Fruit fly (Drosophila melanogaster): ENCODE results near the gene CG5112.

CG5112 gene

DNA sequence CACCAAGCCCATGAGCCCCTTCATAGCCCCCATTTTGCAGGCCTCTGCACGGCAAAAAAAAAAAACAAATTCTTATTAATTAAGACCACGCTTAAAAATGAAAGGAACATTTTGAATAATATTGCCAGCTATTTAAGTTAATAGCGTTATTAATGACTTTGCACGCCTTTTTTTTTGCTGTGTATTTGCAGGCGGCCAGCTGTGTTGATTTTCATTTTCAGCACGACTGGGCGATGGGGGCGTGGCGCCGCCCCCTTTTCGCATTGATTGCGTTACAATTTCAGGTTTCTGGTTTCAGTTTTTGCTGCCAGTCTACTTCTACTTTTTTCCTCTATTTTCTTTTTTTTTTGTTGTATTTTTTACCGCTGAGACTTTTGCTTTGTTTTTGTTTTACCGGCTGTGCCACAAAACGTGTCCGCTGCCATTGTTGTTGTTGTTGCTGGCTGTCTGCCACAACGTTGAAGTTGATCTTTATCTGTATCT lies 40.7 kb downstream of the CG5112 start (continued):
- TF ChIP-seq MESR4 (GFP tag; optimal IDR thresholded peaks at IDR 0.05) (no peak), stc (GFP tag; IDR thresholded peaks at IDR 0.05) (0 out of 2 replicates have a peak, but pooled peaks have one; percentile 26), pb (GFP tag; optimal IDR thresholded peaks at IDR 0.05) (peak; percentile 8), kah (GFP tag; optimal IDR thresholded peaks at IDR 0.05) (no peak), cad (GFP tag; optimal IDR thresholded peaks at IDR 0.05) (no peak), CG9797 (GFP tag; optimal IDR thresholded peaks at IDR 0.05) (no peak), CG2199 (GFP tag; IDR thresholded peaks at IDR 0.05) (no peak), CG32532 (GFP tag; IDR thresholded peaks at IDR 0.05) (peak; percentile 62), D19B (GFP tag; optimal IDR thresholded peaks at IDR 0.05) (no peak), CG30431 (GFP tag; optimal IDR thresholded peaks at IDR 0.05) (no peak), lmd (GFP tag; IDR thresholded peaks at IDR 0.05) (no peak; the same call in none of the 2 replicates), YL-1 (GFP tag; optimal IDR thresholded peaks at IDR 0.05) (no peak), CG10654 (GFP tag; optimal IDR thresholded peaks at IDR 0.05) (no peak), CG14710 (tag; optimal IDR thresholded peaks at IDR 0.05) (no peak), Vsx1 (GFP tag; optimal IDR thresholded peaks at IDR 0.05) (no peak), H2.0 (GFP tag; IDR thresholded peaks at IDR 0.05) (0 out of 2 replicates have a peak, but pooled peaks have one; percentile 27), CG13287 (GFP tag; IDR thresholded peaks at IDR 0.05; ENCODE audit: partially characterized antibody) (no peak), CG12744 (GFP tag; optimal IDR thresholded peaks at IDR 0.05) (no peak), Fer2 (tag; optimal IDR thresholded peaks at IDR 0.05) (no peak), CG33557 (GFP tag; optimal IDR thresholded peaks at IDR 0.05) (no peak), CG18599 (GFP tag; optimal IDR thresholded peaks at IDR 0.05) (peak; percentile 46), Dbx (GFP tag; IDR thresholded peaks at IDR 0.05) (no peak), Sin3A (optimal IDR thresholded peaks at IDR 0.05) (no peak), da (GFP tag; optimal IDR thresholded peaks at IDR 0.05) (no peak), CG10462 (GFP tag; optimal IDR thresholded peaks at IDR 0.05) (no peak), CG6791 (GFP tag; IDR thresholded peaks at IDR 0.05; ENCODE audit: partially characterized antibody) (no peak), HLHmδ (GFP tag; optimal IDR thresholded peaks at IDR 0.05) (no peak), CG4404 (GFP tag; IDR thresholded peaks at IDR 0.05) (peak; percentile 29; the same call in 1 of the 2 replicates), CG12659 (GFP tag; optimal IDR thresholded peaks at IDR 0.05) (no peak), az2 (GFP tag; optimal IDR thresholded peaks at IDR 0.05) (no peak), C15 (GFP tag; IDR thresholded peaks at IDR 0.05) (no peak), CG10147 (GFP tag; optimal IDR thresholded peaks at IDR 0.05) (no peak), Atf-2 (GFP tag; optimal IDR thresholded peaks at IDR 0.05) (no peak), E2f1 (GFP tag; IDR thresholded peaks at IDR 0.05) (peak; percentile 15; the same call in 1 of the 2 replicates), dan (GFP tag; IDR thresholded peaks at IDR 0.05) (no peak), CG13424 (tag; optimal IDR thresholded peaks at IDR 0.05) (no peak), CG1603 (tag; optimal IDR thresholded peaks at IDR 0.05) (peak; percentile 4), Dfd (GFP tag; optimal IDR thresholded peaks at IDR 0.05) (no peak), Bgb (GFP tag; IDR thresholded peaks at IDR 0.05; ENCODE audit: partially characterized antibody) (no peak), chif (GFP tag; optimal IDR thresholded peaks at IDR 0.05) (peak in 1 of 2 experiments; percentile 2), vnd (GFP tag; IDR thresholded peaks at IDR 0.05; ENCODE audit: partially characterized antibody) (no peak), CG12236 (GFP tag; optimal IDR thresholded peaks at IDR 0.05) (no peak), pzg (GFP tag; optimal IDR thresholded peaks at IDR 0.05) (no peak), salm (tag; optimal IDR thresholded peaks at IDR 0.05) (no peak), CG15011 (GFP tag; optimal IDR thresholded peaks at IDR 0.05) (peak; percentile 1), Usf (GFP tag; optimal IDR thresholded peaks at IDR 0.05) (no peak), CG13296 (GFP tag; optimal IDR thresholded peaks at IDR 0.05) (no peak), cg (GFP tag; optimal IDR thresholded peaks at IDR 0.05) (no peak), CG7357 (GFP tag; IDR thresholded peaks at IDR 0.05) (no peak), CG17912 (GFP tag; optimal IDR thresholded peaks at IDR 0.05) (no peak), tx (GFP tag; optimal IDR thresholded peaks at IDR 0.05) (no peak)
